Worm (Caenorhabditis elegans): ENCODE measurements around the gene ZC404.1.

Gene ZC404.1

DNA sequence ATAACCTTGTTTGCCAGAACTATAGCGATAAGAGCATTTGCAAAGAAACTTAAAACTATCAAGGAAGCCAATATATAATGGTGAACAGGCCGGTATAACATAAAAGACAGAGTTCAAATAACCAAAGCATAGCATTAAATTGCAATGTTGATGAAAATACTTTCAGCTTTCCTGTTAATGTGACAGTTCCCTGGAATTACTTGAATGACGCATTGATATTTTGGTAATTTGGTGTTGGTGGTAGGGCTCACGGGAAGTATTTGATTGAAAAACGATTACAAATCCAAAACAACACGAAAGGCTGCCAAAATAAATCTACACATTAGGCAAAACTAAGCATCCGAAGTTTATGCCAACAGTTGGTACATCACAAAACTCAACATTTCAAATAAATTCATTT is 15.0 kb downstream of the ZC404.1 start, which contains the start of gene dmsr-16:
Gene dmsr-16 (minus strand): TSS at position 101 of the 400 bp plus-strand sequence.
- TF ChIP-seq dao-5 (tag; optimal IDR thresholded peaks at IDR 0.05) (no peak), him-1 (tag; optimal IDR thresholded peaks at IDR 0.05) (no peak), W03F9.2 (tag; optimal IDR thresholded peaks at IDR 0.05) (no peak)

ce11 chrV:6810091-6810490 is 16.1 kb downstream of the ZC404.1 start:
- no peak for TF ChIP-seq him-1 (tag; optimal IDR thresholded peaks at IDR 0.05)
- no peak for TF ChIP-seq W03F9.2 (tag; optimal IDR thresholded peaks at IDR 0.05)
- no peak for TF ChIP-seq dao-5 (tag; optimal IDR thresholded peaks at IDR 0.05)

DNA sequence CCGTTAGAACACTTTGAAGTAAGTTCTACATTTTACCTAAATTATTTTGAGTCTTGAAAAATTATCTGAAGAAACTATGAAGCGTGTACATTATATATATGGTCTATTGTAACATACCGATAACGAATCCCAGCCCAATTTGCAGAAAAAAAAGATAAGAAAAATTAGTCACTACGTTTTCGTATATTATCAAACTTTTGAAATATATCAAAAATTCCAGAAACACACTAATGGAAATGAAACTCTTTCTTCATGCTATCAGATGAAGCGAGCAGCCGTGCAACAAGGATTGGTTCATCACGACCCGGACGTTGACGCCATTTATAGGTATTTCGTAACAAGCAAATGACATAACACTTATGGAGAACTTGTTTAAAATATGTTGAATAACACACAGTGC is 17.9 kb downstream of the ZC404.1 start:
- no peak for TF ChIP-seq him-1 (tag; optimal IDR thresholded peaks at IDR 0.05)
- TF ChIP-seq dao-5 (tag; optimal IDR thresholded peaks at IDR 0.05) = no peak
- no peak for TF ChIP-seq W03F9.2 (tag; optimal IDR thresholded peaks at IDR 0.05)

- TF ChIP-seq W03F9.2 (tag; optimal IDR thresholded peaks at IDR 0.05) (no peak), dao-5 (tag; optimal IDR thresholded peaks at IDR 0.05) (no peak)
Observed at ce11 chrV:6813862-6814261, 19.9 kb downstream of the ZC404.1 start.

DNA sequence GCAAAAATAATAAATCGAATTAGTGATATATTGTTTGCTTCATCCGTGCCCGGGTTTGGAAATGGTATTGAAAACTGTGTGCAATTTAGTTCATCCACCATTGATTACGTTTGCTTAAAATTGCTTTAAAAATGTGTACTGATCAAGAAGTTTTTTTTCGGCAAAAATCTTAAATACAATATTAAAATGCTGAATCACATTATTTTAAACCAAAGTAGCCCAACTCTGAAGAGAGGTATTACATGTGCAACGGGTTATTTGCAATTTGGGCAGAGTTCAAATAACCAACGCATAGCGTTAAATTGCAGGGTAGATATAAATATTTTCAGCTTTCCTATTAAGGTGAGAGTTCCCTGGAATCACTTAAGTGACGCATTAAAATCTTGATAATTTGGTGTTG is 23.2 kb downstream of the ZC404.1 start, which contains the start of gene dmsr-14:
Gene dmsr-14 (minus strand): TSS at position 101 of the 400 bp plus-strand sequence.
- TF ChIP-seq W03F9.2 (tag; optimal IDR thresholded peaks at IDR 0.05) (no peak), dao-5 (tag; optimal IDR thresholded peaks at IDR 0.05) (no peak), him-1 (tag; optimal IDR thresholded peaks at IDR 0.05) (no peak)

DNA sequence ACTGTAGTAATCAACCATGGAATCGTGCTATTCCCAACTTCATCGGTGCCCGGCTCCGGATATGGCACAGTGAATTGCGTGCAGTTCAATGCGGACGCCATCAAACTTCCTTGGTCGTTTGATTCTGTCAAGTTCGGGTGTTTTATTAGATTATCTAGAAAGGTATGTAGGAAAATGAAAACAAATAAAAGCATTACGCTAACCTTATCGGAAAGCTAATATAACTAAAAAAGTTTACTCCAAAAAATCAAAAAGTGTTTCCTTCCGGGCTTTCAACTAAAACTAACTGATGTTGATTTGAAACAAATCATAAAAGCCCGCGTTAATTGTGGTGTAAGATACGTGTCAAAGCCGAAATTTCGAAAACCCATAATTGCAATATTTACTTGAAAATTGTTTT is 25.8 kb downstream of the ZC404.1 start, which contains the start of gene dmsr-13:
Gene dmsr-13 (minus strand): TSS at position 101 of the 400 bp plus-strand sequence.
- no peak for TF ChIP-seq dao-5 (tag; optimal IDR thresholded peaks at IDR 0.05)

- TF ChIP-seq dao-5 (tag; optimal IDR thresholded peaks at IDR 0.05) (no peak), W03F9.2 (tag; optimal IDR thresholded peaks at IDR 0.05) (no peak), him-1 (tag; optimal IDR thresholded peaks at IDR 0.05) (no peak)
Observed at ce11 chrV:6821509-6821908, 27.5 kb downstream of the ZC404.1 start, which contains the start of gene T15B7.8. T15B7.8 (plus strand) TSS chrV:6821809.

ce11 chrV:6823432-6823831 is 29.4 kb downstream of the ZC404.1 start:
- TF ChIP-seq dao-5 (tag; optimal IDR thresholded peaks at IDR 0.05) = no peak
- TF ChIP-seq him-1 (tag; optimal IDR thresholded peaks at IDR 0.05) = no peak
- no peak for TF ChIP-seq W03F9.2 (tag; optimal IDR thresholded peaks at IDR 0.05)

DNA sequence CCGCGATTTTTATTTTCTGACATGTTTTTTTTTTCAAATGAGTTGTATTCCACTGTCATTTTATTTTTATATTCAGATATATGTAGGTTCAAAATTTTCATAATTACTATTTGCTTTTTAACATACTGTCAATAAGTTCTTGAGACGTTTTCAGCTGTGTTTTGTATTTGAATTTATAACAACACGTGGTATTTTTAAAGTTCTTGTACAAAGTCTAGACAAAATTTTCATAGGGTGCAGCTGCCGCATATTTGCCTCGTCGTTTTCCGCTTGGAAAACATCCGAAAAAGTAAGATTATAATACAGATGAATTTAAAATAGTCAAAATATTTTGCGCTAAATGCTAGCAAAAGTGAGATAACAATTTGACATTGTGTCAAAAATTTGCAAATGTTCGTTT is 34.8 kb downstream of the ZC404.1 start, which contains the start of gene dmsr-15:
Gene dmsr-15 (minus strand): TSS at position 101 of the 400 bp plus-strand sequence.
- TF ChIP-seq him-1 (tag; optimal IDR thresholded peaks at IDR 0.05) (no peak), dao-5 (tag; optimal IDR thresholded peaks at IDR 0.05) (no peak), W03F9.2 (tag; optimal IDR thresholded peaks at IDR 0.05) (no peak)

ce11 chrV:6829404-6829803 is 35.4 kb downstream of the ZC404.1 start, which contains the start of gene col-141:
col-141 (plus strand) TSS chrV:6829704.
- TF ChIP-seq him-1 (tag; optimal IDR thresholded peaks at IDR 0.05) (no peak), dao-5 (tag; optimal IDR thresholded peaks at IDR 0.05) (no peak), W03F9.2 (tag; optimal IDR thresholded peaks at IDR 0.05) (no peak)

- TF ChIP-seq W03F9.2 (tag; optimal IDR thresholded peaks at IDR 0.05) (no peak), him-1 (tag; optimal IDR thresholded peaks at IDR 0.05) (no peak), dao-5 (tag; optimal IDR thresholded peaks at IDR 0.05) (no peak)
Observed at ce11 chrV:6830075-6830474, 36.1 kb downstream of the ZC404.1 start.

ce11 chrV:6830755-6831227 is 36.8 kb downstream of the ZC404.1 start, which contains the start of gene col-142:
col-142 (plus strand) TSS chrV:6831177.
- TF ChIP-seq W03F9.2 (tag; optimal IDR thresholded peaks at IDR 0.05) = no peak
- no peak for TF ChIP-seq dao-5 (tag; optimal IDR thresholded peaks at IDR 0.05)
- TF ChIP-seq him-1 (tag; optimal IDR thresholded peaks at IDR 0.05) = no peak

DNA sequence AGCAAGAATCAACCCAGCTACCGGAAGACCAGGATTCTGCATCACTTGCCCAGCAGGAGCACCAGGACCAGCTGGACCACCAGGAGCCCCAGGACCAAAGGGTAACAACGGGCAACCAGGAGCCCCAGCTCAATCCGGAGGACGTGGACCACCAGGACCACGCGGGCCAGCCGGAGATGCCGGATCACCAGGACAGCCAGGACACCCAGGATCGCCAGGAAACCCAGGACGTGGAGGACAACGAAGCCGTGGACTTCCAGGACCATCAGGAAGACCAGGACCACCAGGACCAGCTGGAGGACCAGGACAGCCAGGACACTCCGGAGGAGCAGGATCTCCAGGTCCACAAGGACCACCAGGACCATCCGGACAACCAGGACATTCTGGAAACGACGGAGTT is 37.5 kb downstream of the ZC404.1 start:
- TF ChIP-seq W03F9.2 (tag; optimal IDR thresholded peaks at IDR 0.05) = no peak
- TF ChIP-seq him-1 (tag; optimal IDR thresholded peaks at IDR 0.05) = no peak
- no peak for TF ChIP-seq dao-5 (tag; optimal IDR thresholded peaks at IDR 0.05)

DNA sequence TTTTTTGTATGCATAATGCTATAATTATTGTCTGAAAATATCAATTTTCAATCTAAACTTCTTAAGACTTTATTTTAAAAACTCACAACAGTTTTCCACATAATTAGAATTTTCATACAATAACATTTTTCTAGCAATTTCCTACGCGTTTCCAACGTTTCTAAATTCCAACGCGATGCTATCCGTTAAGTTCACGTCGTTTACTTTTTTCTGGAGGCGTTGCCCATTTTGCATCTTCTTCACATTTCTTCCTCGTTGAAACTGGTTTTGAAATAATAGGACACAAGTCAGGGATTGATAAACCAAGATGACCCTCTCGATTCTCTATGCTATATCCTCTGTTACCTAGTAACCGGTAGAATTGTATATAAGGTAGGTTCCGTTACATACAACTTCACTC is 41.3 kb downstream of the ZC404.1 start, which contains the start of the genes T15B7.14 and col-143:
Gene T15B7.14 (minus strand): TSS at position 101 of the 400 bp plus-strand sequence.
Gene col-143 (plus strand): TSS at position 394 of the 400 bp plus-strand sequence.
- TF ChIP-seq W03F9.2 (tag; optimal IDR thresholded peaks at IDR 0.05) = no peak
- no peak for TF ChIP-seq dao-5 (tag; optimal IDR thresholded peaks at IDR 0.05)
- TF ChIP-seq him-1 (tag; optimal IDR thresholded peaks at IDR 0.05) = no peak

ce11 chrV:6836036-6836435 is 42.0 kb downstream of the ZC404.1 start:
- no peak for TF ChIP-seq him-1 (tag; optimal IDR thresholded peaks at IDR 0.05)
- TF ChIP-seq W03F9.2 (tag; optimal IDR thresholded peaks at IDR 0.05) = no peak
